Worm (Caenorhabditis elegans) whole organism, young adult: Measurements from ENCODE around the gene srw-109.

ENCODE experiments used
- B0336.3 ChIP-seq: fragments of 200-800 bp; sonication (Bioruptor generic); IDR thresholded peaks from 2 replicates; pipeline ENCODE4 v1.3.6; 2022; ENCODE audit warnings: missing genetic modification characterization, missing compliant biosample characterization
- F39B2.1 ChIP-seq: fragments of 200-800 bp; sonication (Bioruptor generic); IDR thresholded peaks from 2 replicates; pipeline ENCODE4 v1.3.6; 2022; ENCODE audit warnings: missing genetic modification reagents, missing genetic modification characterization, missing compliant biosample characterization
- F52B5.7 ChIP-seq: sonication (generic microtip); optimal IDR thresholded peaks from 2 replicates; lab custom pipeline; 2016; ENCODE audit warnings: mild to moderate bottlenecking, missing genetic modification characterization, missing compliant biosample characterization
- F57A8.1 ChIP-seq: fragments of 200-800 bp; sonication (Bioruptor generic); optimal IDR thresholded peaks from 2 replicates; lab custom pipeline; 2018; ENCODE audit warnings: mild to moderate bottlenecking, missing genetic modification characterization, moderate library complexity, missing compliant biosample characterization
- K12H6.12 ChIP-seq: fragments of 200-800 bp; sonication (Bioruptor generic); optimal IDR thresholded peaks from 2 replicates; lab custom pipeline; 2018; ENCODE audit warnings: mild to moderate bottlenecking, missing genetic modification characterization, missing compliant biosample characterization
- T07F8.4 ChIP-seq: sonication (generic microtip); optimal IDR thresholded peaks from 2 replicates; lab custom pipeline; 2016; ENCODE audit warnings: mild to moderate bottlenecking, missing genetic modification characterization, moderate library complexity, missing compliant biosample characterization
- T26A5.8 ChIP-seq: sonication (generic microtip); optimal IDR thresholded peaks from 2 replicates; lab custom pipeline; 2016; ENCODE audit warnings: missing genetic modification characterization, missing compliant biosample characterization
- Y56A3A.18 ChIP-seq: fragments of 200-800 bp; sonication (Bioruptor generic); IDR thresholded peaks from 2 replicates; pipeline ENCODE4 v1.3.6; 2022; ENCODE audit warnings: missing genetic modification reagents, missing genetic modification characterization, missing compliant biosample characterization
- Y95B8A.8 ChIP-seq: fragments of 200-800 bp; sonication (Bioruptor generic); IDR thresholded peaks from 2 replicates; pipeline ENCODE4 v1.3.6; 2022; ENCODE audit warnings: missing genetic modification reagents, missing genetic modification characterization, missing compliant biosample characterization
- akir-1 ChIP-seq: fragments of 200-800 bp; sonication (Bioruptor generic); optimal IDR thresholded peaks from 2 replicates; lab custom pipeline; 2018; ENCODE audit warnings: mild to moderate bottlenecking, missing genetic modification characterization, moderate library complexity, missing compliant biosample characterization
- aptf-2 ChIP-seq: fragments of 200-800 bp; sonication (Bioruptor generic); conservative IDR thresholded peaks from 2 replicates; pipeline ENCODE4 v1.3.6; 2022; ENCODE audit warnings: missing genetic modification reagents, missing genetic modification characterization, missing compliant biosample characterization
- athp-1 ChIP-seq: sonication (generic microtip); optimal IDR thresholded peaks from 2 replicates; lab custom pipeline; 2017; ENCODE audit warnings: mild to moderate bottlenecking, missing genetic modification characterization, missing compliant biosample characterization
- bed-2 ChIP-seq: fragments of 200-800 bp; sonication (Bioruptor generic); IDR thresholded peaks from 2 replicates; pipeline ENCODE4 v1.3.6; 2022; ENCODE audit warnings: missing genetic modification reagents, missing genetic modification characterization, missing compliant biosample characterization
- ccch-3 ChIP-seq: fragments of 200-800 bp; sonication (Bioruptor generic); optimal IDR thresholded peaks from 2 replicates; lab custom pipeline; 2018; ENCODE audit warnings: mild to moderate bottlenecking, missing genetic modification characterization, missing compliant biosample characterization
- ceh-40 ChIP-seq: fragments of 200-800 bp; sonication (Bioruptor generic); IDR thresholded peaks from 2 replicates; pipeline ENCODE4 v1.3.6; 2022; ENCODE audit warnings: missing genetic modification characterization, missing compliant biosample characterization
- ceh-91 ChIP-seq: fragments of 200-800 bp; sonication (Bioruptor generic); IDR thresholded peaks from 2 replicates; pipeline ENCODE4 v1.3.6; 2022; ENCODE audit warnings: missing genetic modification reagents, missing genetic modification characterization, missing compliant biosample characterization
- chd-7 ChIP-seq: sonication (generic microtip); optimal IDR thresholded peaks from 2 replicates; lab custom pipeline; 2016; ENCODE audit warnings: mild to moderate bottlenecking, missing genetic modification characterization, moderate library complexity, missing compliant biosample characterization
- dox-1 ChIP-seq: fragments of 200-800 bp; sonication (Bioruptor generic); IDR thresholded peaks from 2 replicates; pipeline ENCODE4 v1.3.6; 2022; ENCODE audit warnings: missing genetic modification reagents, missing genetic modification characterization, missing compliant biosample characterization
- dpl-1 ChIP-seq: fragments of 150-350 bp; optimal IDR thresholded peaks from 2 replicates; lab custom pipeline; 2014; ENCODE audit warnings: missing biosample characterization, missing genetic modification reagents, missing genetic modification characterization
- him-1 ChIP-seq: sonication (generic microtip); optimal IDR thresholded peaks from 2 replicates; lab custom pipeline; 2016; ENCODE audit warnings: missing genotype, missing genetic modification reagents, missing genetic modification characterization, missing compliant biosample characterization
- hlh-12 ChIP-seq: sonication (generic microtip); optimal IDR thresholded peaks from 2 replicates; lab custom pipeline; 2016; ENCODE audit warnings: missing genetic modification characterization, missing compliant biosample characterization
- hmg-1.2 ChIP-seq: fragments of 200-800 bp; sonication (Bioruptor generic); IDR thresholded peaks from 2 replicates; pipeline ENCODE4 v1.3.6; 2022; ENCODE audit warnings: missing genetic modification reagents, missing genetic modification characterization, missing compliant biosample characterization
- hmg-20 ChIP-seq: fragments of 200-800 bp; sonication (Bioruptor generic); IDR thresholded peaks from 2 replicates; pipeline ENCODE4 v1.3.6; 2022; ENCODE audit warnings: missing genetic modification reagents, missing genetic modification characterization, missing compliant biosample characterization
- hsf-1 ChIP-seq: fragments of 200-800 bp; sonication (Bioruptor generic); IDR thresholded peaks from 2 replicates; pipeline ENCODE4 v1.3.6; 2022; ENCODE audit warnings: missing genetic modification reagents, missing genetic modification characterization, missing compliant biosample characterization
- lin-35 ChIP-seq, 3 experiments: fragments of 150-350 bp in 2 of 3; sonication (generic microtip) in 1 of 3; optimal IDR thresholded peaks; 2 replicates each; lab custom pipeline; 2014 to 2018; ENCODE audit warnings: missing biosample characterization in 3 of 3, missing genetic modification characterization in 3 of 3, missing genetic modification reagents in 3 of 3
- madf-10 ChIP-seq: sonication (generic microtip); optimal IDR thresholded peaks from 2 replicates; lab custom pipeline; 2016; ENCODE audit warnings: mild to moderate bottlenecking, missing genetic modification characterization, missing compliant biosample characterization
- mes-4 ChIP-seq: sonication (generic microtip); optimal IDR thresholded peaks from 2 replicates; lab custom pipeline; 2016; ENCODE audit warnings: missing genotype, missing genetic modification characterization, missing compliant biosample characterization
- nhr-120 ChIP-seq: fragments of 200-800 bp; sonication (Bioruptor generic); IDR thresholded peaks from 2 replicates; pipeline ENCODE4 v1.3.6; 2022; ENCODE audit warnings: missing genetic modification characterization, missing compliant biosample characterization
- pbrm-1 ChIP-seq: fragments of 200-800 bp; sonication (Bioruptor generic); IDR thresholded peaks from 2 replicates; pipeline ENCODE4 v1.3.6; 2022; ENCODE audit warnings: missing genetic modification reagents, missing genetic modification characterization, missing compliant biosample characterization
- pha-4 ChIP-seq: fragments of 150-350 bp; sonication (generic microtip); optimal IDR thresholded peaks from 2 replicates; lab custom pipeline; 2014; ENCODE audit warnings: missing biosample characterization, missing genetic modification reagents, missing genetic modification characterization
- rcor-1 ChIP-seq: fragments of 200-800 bp; sonication (Bioruptor generic); IDR thresholded peaks from 2 replicates; pipeline ENCODE4 v1.3.6; 2022; ENCODE audit warnings: missing genetic modification reagents, missing genetic modification characterization, missing compliant biosample characterization
- repo-1 ChIP-seq: sonication (generic microtip); optimal IDR thresholded peaks from 2 replicates; lab custom pipeline; 2017; ENCODE audit warnings: mild to moderate bottlenecking, missing genetic modification characterization, missing compliant biosample characterization
- snpc-1.3 ChIP-seq: sonication (generic microtip); optimal IDR thresholded peaks from 2 replicates; lab custom pipeline; 2017; ENCODE audit warnings: missing genetic modification characterization, mild to moderate bottlenecking, missing compliant biosample characterization, antibody characterized with exemption, moderate library complexity, missing genotype, missing genetic modification reagents; ENCODE audit not compliant: insufficient read depth
- somi-1 ChIP-seq: fragments of 200-800 bp; sonication (Bioruptor generic); optimal IDR thresholded peaks from 2 replicates; lab custom pipeline; 2018; ENCODE audit warnings: mild to moderate bottlenecking, missing genetic modification characterization, missing compliant biosample characterization
- tlf-1 ChIP-seq: fragments of 200-800 bp; sonication (Bioruptor generic); optimal IDR thresholded peaks from 2 replicates; lab custom pipeline; 2018; ENCODE audit warnings: mild to moderate bottlenecking, missing genetic modification characterization, missing compliant biosample characterization
- unc-130 ChIP-seq: sonication (generic microtip); optimal IDR thresholded peaks from 2 replicates; lab custom pipeline; 2016; ENCODE audit warnings: missing genetic modification reagents, missing genetic modification characterization, missing compliant biosample characterization
- xnd-1 ChIP-seq: sonication (generic microtip); optimal IDR thresholded peaks from 2 replicates; lab custom pipeline; 2016; ENCODE audit warnings: missing genotype, missing genetic modification reagents, missing genetic modification characterization, missing compliant biosample characterization
- zfh-2 ChIP-seq: fragments of 200-800 bp; sonication (Bioruptor generic); conservative IDR thresholded peaks from 2 replicates; pipeline ENCODE4 v1.3.6; 2022; ENCODE audit warnings: missing genetic modification reagents, missing genetic modification characterization, missing compliant biosample characterization
- ztf-22 ChIP-seq: fragments of 200-800 bp; sonication (Bioruptor generic); optimal IDR thresholded peaks from 2 replicates; lab custom pipeline; 2018; ENCODE audit warnings: mild to moderate bottlenecking, missing genetic modification characterization, moderate library complexity, missing compliant biosample characterization

Gene srw-109

ce11 chrV:610217-610616 is 1.5 kb upstream of the srw-109 start, which contains the start of gene nhr-90:
Gene nhr-90 (plus strand): TSS chrV:610512.
- TF ChIP-seq F52B5.7 (tag; lab: Kevin White, UChicago) (no peak), chd-7 (tag; lab: Kevin White, UChicago) (no peak), F57A8.1 (no peak), ztf-22 (no peak), nhr-120 (GFP tag; lab: Robert Waterston, UW) (no peak), repo-1 (tag; lab: Kevin White, UChicago) (no peak), tlf-1 (no peak), T07F8.4 (tag; lab: Kevin White, UChicago) (no peak), pha-4 (no peak), hlh-12 (tag; lab: Kevin White, UChicago) (no peak), K12H6.12 (tag; lab: Kevin White, UChicago) (no peak), hmg-20 (GFP tag; lab: Robert Waterston, UW) (no peak), mes-4 (no peak), ceh-40 (GFP tag; lab: Robert Waterston, UW) (no peak), somi-1 (GFP tag; lab: Kevin White, UChicago) (no peak), hmg-1.2 (no peak)

- TF ChIP-seq xnd-1 = no peak
- no peak for TF ChIP-seq lin-35 (GFP tag; optimal IDR thresholded peaks at IDR 0.05; lab: Kevin White, UChicago)
- TF ChIP-seq pbrm-1 (GFP tag; lab: Robert Waterston, UW) = no peak
- TF ChIP-seq repo-1 (tag; lab: Kevin White, UChicago) = no peak
- no peak for TF ChIP-seq unc-130
- no peak for TF ChIP-seq F39B2.1 (GFP tag; lab: Robert Waterston, UW)
- TF ChIP-seq B0336.3 (GFP tag; lab: Robert Waterston, UW) = no peak
Measured at ce11 chrV:609671-610070, 927 bp upstream of the srw-109 start, which contains the start of gene srlf-36. Gene srlf-36 (minus strand): TSS chrV:609771.

- TF ChIP-seq somi-1 (GFP tag; lab: Kevin White, UChicago) (no peak), T26A5.8 (tag; lab: Kevin White, UChicago) (no peak), zfh-2 (GFP tag; lab: Robert Waterston, UW) (no peak), Y56A3A.18 (GFP tag; lab: Robert Waterston, UW) (no peak), dpl-1 (GFP tag; lab: Kevin White, UChicago) (no peak), snpc-1.3 (tag; lab: Kevin White, UChicago) (no peak), him-1 (tag; lab: Kevin White, UChicago) (no peak), xnd-1 (no peak)
Measured at ce11 chrV:604105-604504, 4.6 kb downstream of the srw-109 start, which contains the start of gene srlf-37. Gene srlf-37 (minus strand): TSS chrV:604205.

ce11 chrV:600231-600630 is 8.5 kb downstream of the srw-109 start, which contains the start of gene nhr-251:
Gene nhr-251 (plus strand): TSS chrV:600531.
- TF ChIP-seq rcor-1 (GFP tag; lab: Robert Waterston, UW) = no peak

ce11 chrV:599783-600182 is 9.0 kb downstream of the srw-109 start:
- TF ChIP-seq tlf-1 (no peak), pha-4 (no peak), Y95B8A.8 (no peak), akir-1 (GFP tag; lab: Kevin White, UChicago) (no peak), ztf-22 (no peak), ccch-3 (GFP tag; lab: Kevin White, UChicago) (no peak), aptf-2 (no peak), ceh-91 (GFP tag; lab: Robert Waterston, UW) (no peak), dox-1 (no peak), K12H6.12 (tag; lab: Kevin White, UChicago) (no peak), B0336.3 (GFP tag; lab: Robert Waterston, UW) (no peak), madf-10 (no peak), bed-2 (GFP tag; lab: Robert Waterston, UW) (no peak), unc-130 (no peak), athp-1 (tag; lab: Kevin White, UChicago) (no peak), hsf-1 (GFP tag; lab: Robert Waterston, UW) (no peak)
